Worm (Caenorhabditis elegans) whole organism, L2 larva: ENCODE measurements around the gene gmeb-2.

Experiments used
- C34F6.9 ChIP-seq: fragments of 150-350 bp; optimal IDR thresholded peaks from 2 replicates; lab custom pipeline; 2014; ENCODE audit warnings: missing biosample characterization, missing genetic modification characterization
- Y55F3AM.14 ChIP-seq: fragments of 200-800 bp; sonication (Bioruptor generic); optimal IDR thresholded peaks from 2 replicates; lab custom pipeline; 2018; ENCODE audit warnings: mild to moderate bottlenecking, missing genetic modification characterization, missing compliant biosample characterization
- blmp-1 ChIP-seq: sonication (generic microtip); optimal IDR thresholded peaks from 2 replicates; lab custom pipeline; 2017; ENCODE audit warnings: missing genetic modification characterization, mild to moderate bottlenecking, missing compliant biosample characterization, antibody characterized with exemption, moderate library complexity; ENCODE audit not compliant: insufficient read depth
- dmd-4 ChIP-seq: sonication (generic microtip); optimal IDR thresholded peaks from 2 replicates; lab custom pipeline; 2017; ENCODE audit warnings: missing biosample characterization, missing genetic modification characterization
- elt-3 ChIP-seq: sonication (generic microtip); optimal IDR thresholded peaks from 2 replicates; lab custom pipeline; 2017; ENCODE audit warnings: missing biosample characterization, missing genetic modification characterization
- gmeb-1 ChIP-seq: fragments of 150-350 bp; optimal IDR thresholded peaks from 2 replicates; lab custom pipeline; 2014; ENCODE audit warnings: missing biosample characterization, missing genetic modification characterization
- nhr-12 ChIP-seq: fragments of 150-350 bp; optimal IDR thresholded peaks from 2 replicates; lab custom pipeline; 2014; ENCODE audit warnings: missing biosample characterization, missing genetic modification characterization
- nhr-25 ChIP-seq: fragments of 150-350 bp; sonication (generic microtip); optimal IDR thresholded peaks from 3 replicates; lab custom pipeline; 2014; ENCODE audit warnings: missing biosample characterization, missing genetic modification characterization
- nhr-77 ChIP-seq: fragments of 150-350 bp; optimal IDR thresholded peaks from 2 replicates; lab custom pipeline; 2014; ENCODE audit warnings: missing biosample characterization, missing genetic modification characterization
- skn-1 ChIP-seq: sonication (generic microtip); optimal IDR thresholded peaks from 2 replicates; lab custom pipeline; 2017; ENCODE audit warnings: missing biosample characterization, missing genetic modification characterization

- TF ChIP-seq Y55F3AM.14 (GFP tag; lab: Kevin White, UChicago) (no peak), dmd-4 (no peak), blmp-1 (tag; lab: Kevin White, UChicago) (no peak), gmeb-1 (tag; lab: Kevin White, UChicago) (no peak), nhr-12 (tag; lab: Kevin White, UChicago) (no peak), nhr-25 (no peak), elt-3 (tag; lab: Kevin White, UChicago) (no peak), C34F6.9 (tag; lab: Kevin White, UChicago) (no peak), skn-1 (tag; lab: Kevin White, UChicago) (no peak), nhr-77 (tag; lab: Kevin White, UChicago) (no peak)
Measured at ce11 chrX:15919372-15919771, 40.5 kb downstream of the gmeb-2 start, which contains the start of gene F31B9.7.
